Worm (Caenorhabditis elegans): ENCODE measurements around the gene denn-4.

DNA sequence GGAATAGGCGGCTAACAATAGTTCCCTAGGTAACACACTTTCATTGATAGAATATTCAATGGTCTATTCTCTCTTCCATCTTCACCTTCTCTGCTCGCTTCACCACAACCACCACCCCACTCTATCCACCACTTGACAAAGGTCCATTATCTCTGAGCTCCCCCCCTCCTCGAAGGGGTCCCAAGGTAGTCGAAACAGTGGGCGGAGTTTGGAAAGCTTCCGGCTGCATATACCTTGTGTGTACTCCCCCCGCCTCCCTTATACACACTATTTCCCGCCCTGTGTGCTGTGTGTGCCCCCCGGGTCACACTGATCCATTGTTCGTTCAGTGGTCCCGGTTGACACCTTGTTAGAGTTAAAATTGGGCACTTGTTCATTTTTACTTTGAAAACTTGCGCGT, 15.3 kb upstream of the denn-4 start:
- TF ChIP-seq dao-5 (tag; optimal IDR thresholded peaks at IDR 0.05): no peak
- TF ChIP-seq him-1 (tag; optimal IDR thresholded peaks at IDR 0.05): no peak
